Worm (Caenorhabditis elegans) whole organism, L2 larva: ENCODE measurements around the gene C23F12.9.
A peak's percentile ranks its signal among the peaks of the same experiment; 100 is the strongest.

Experiments used
- F13H6.1 ChIP-seq: sonication (generic microtip); optimal IDR thresholded peaks from 2 replicates; lab custom pipeline; 2016; ENCODE audit warnings: missing genetic modification characterization, missing compliant biosample characterization
- R02D3.7 ChIP-seq: fragments of 150-350 bp; optimal IDR thresholded peaks from 2 replicates; lab custom pipeline; 2014; ENCODE audit warnings: missing biosample characterization, missing genetic modification characterization
- ama-1 ChIP-seq: fragments of 150-350 bp; optimal IDR thresholded peaks from 2 replicates; lab custom pipeline; 2018; ENCODE audit warnings: inconsistent platforms
- egl-27 ChIP-seq: sonication (generic microtip); optimal IDR thresholded peaks from 3 replicates; lab custom pipeline; 2017; ENCODE audit warnings: missing biosample characterization, missing genetic modification reagents, missing genetic modification characterization
- elt-3 ChIP-seq: sonication (generic microtip); optimal IDR thresholded peaks from 2 replicates; lab custom pipeline; 2017; ENCODE audit warnings: missing biosample characterization, missing genetic modification characterization
- lin-39 ChIP-seq: fragments of 150-350 bp; optimal IDR thresholded peaks from 2 replicates; lab custom pipeline; 2014; ENCODE audit warnings: missing biosample characterization, missing genetic modification reagents, missing genetic modification characterization
- nhr-11 ChIP-seq: fragments of 150-350 bp; optimal IDR thresholded peaks from 2 replicates; lab custom pipeline; 2014; ENCODE audit warnings: missing biosample characterization, missing genetic modification characterization
- nhr-237 ChIP-seq: fragments of 150-350 bp; optimal IDR thresholded peaks from 2 replicates; lab custom pipeline; 2014; ENCODE audit warnings: missing biosample characterization, missing genetic modification characterization
- sma-9 ChIP-seq, 2 experiments: fragments of 150-350 bp in 1 of 2; sonication (generic microtip) in 1 of 2; optimal IDR thresholded peaks; 2 replicates each; lab custom pipeline; 2014 to 2016; ENCODE audit warnings: missing genetic modification characterization in 2 of 2, mild to moderate bottlenecking in 1 of 2, missing biosample characterization in 1 of 2, missing compliant biosample characterization in 1 of 2, missing genetic modification reagents in 1 of 2, moderate library complexity in 1 of 2
- unc-62 ChIP-seq: fragments of 150-350 bp; optimal IDR thresholded peaks from 2 replicates; lab custom pipeline; 2014; ENCODE audit warnings: missing biosample characterization, missing genetic modification reagents, missing genetic modification characterization
- zag-1 ChIP-seq: fragments of 150-350 bp; optimal IDR thresholded peaks from 2 replicates; lab custom pipeline; 2014; ENCODE audit warnings: missing biosample characterization, missing genetic modification characterization
- ztf-4 ChIP-seq: fragments of 150-350 bp; optimal IDR thresholded peaks from 2 replicates; lab custom pipeline; 2014; ENCODE audit warnings: missing biosample characterization, missing genetic modification characterization

DNA sequence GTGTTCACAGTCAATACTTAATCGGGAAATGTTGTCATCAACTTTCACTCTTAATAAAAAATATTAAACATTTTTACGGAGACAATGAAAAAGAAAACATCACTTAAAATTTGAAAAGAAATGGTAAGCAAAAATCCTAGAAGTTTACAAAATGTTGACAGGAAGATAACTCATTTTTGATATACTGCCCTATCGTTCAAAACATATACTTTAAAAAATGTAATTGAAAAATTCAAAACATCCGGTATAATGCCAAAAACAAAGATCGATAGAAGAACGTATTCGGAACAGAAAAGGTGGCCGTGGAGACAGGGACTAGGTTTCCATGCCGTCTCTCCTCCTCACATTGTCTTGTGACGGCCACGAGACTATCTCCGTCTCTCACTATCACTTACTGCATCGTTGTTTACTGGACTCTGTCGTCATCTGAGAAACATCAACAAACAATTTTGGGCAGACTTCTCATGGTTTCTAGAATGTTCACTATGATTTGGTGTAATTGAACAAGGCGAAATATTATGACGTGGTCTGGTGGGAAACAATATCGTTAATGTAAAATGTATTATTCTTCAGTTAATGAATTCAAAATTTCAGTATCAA is 46.4 kb upstream of the C23F12.9 start, which contains the start of gene oga-1:
- TF ChIP-seq unc-62 (GFP tag; lab: Kevin White, UChicago) (no peak), elt-3 (no peak), egl-27 (tag; lab: Kevin White, UChicago) (peak; percentile 18), zag-1 (peak; percentile 4), ztf-4 (tag; lab: Kevin White, UChicago) (peak; percentile 54), F13H6.1 (no peak), sma-9 (GFP tag; optimal IDR thresholded peaks at IDR 0.05; lab: Kevin White, UChicago) (peak; percentile 70), sma-9 (tag; optimal IDR thresholded peaks at IDR 0.05; lab: Kevin White, UChicago) (no peak), ama-1 (lab: Kevin White, UChicago) (no peak), nhr-11 (no peak), lin-39 (no peak), nhr-237 (tag; lab: Kevin White, UChicago) (no peak), R02D3.7 (tag; lab: Kevin White, UChicago) (no peak)
